Fruit fly (Drosophila melanogaster) whole organism, embryonic: ENCODE results near the gene sphinx1.

Experiments
- Bteb2 ChIP-seq: fragments of 200-800 bp; sonication (Bioruptor generic); optimal IDR thresholded peaks from 2 replicates; lab custom pipeline; 2016; ENCODE audit warnings: missing biosample characterization, missing genetic modification characterization
- CG11093 ChIP-seq: fragments of 200-800 bp; sonication (Bioruptor generic); IDR thresholded peaks from 3 replicates; pipeline ENCODE4 v1.3.6; 2022; ENCODE audit warnings: missing biosample characterization, missing genetic modification characterization
- CG11696 ChIP-seq: fragments of 200-800 bp; sonication (Bioruptor generic); IDR thresholded peaks from 2 replicates; pipeline ENCODE4 v1.3.6; 2022; ENCODE audit warnings: missing biosample characterization, missing genetic modification characterization
- CG12942 ChIP-seq: fragments of 200-800 bp; sonication (Bioruptor generic); optimal IDR thresholded peaks from 3 replicates; lab custom pipeline; 2016; ENCODE audit warnings: missing biosample characterization, missing genetic modification characterization
- CG14860 ChIP-seq: fragments of 200-800 bp; sonication (Bioruptor generic); IDR thresholded peaks from 3 replicates; pipeline ENCODE4 v1.3.6; 2022; ENCODE audit warnings: missing biosample characterization, missing genetic modification characterization; ENCODE audit not compliant: partially characterized antibody
- CG14965 ChIP-seq: fragments of 200-800 bp; sonication (Bioruptor generic); optimal IDR thresholded peaks from 2 replicates; lab custom pipeline; 2016; ENCODE audit warnings: missing biosample characterization, missing genetic modification characterization, borderline replicate concordance
- CG1647 ChIP-seq: fragments of 200-800 bp; sonication (Bioruptor generic); optimal IDR thresholded peaks from 3 replicates; lab custom pipeline; 2016; ENCODE audit warnings: missing biosample characterization, missing genetic modification characterization
- CG18599 ChIP-seq: fragments of 200-800 bp; sonication (Bioruptor generic); optimal IDR thresholded peaks from 3 replicates; lab custom pipeline; 2017; ENCODE audit warnings: missing biosample characterization, missing genetic modification characterization, mild to moderate bottlenecking, moderate library complexity, missing genetic modification reagents
- CG2116 ChIP-seq: fragments of 200-800 bp; sonication (Bioruptor generic); optimal IDR thresholded peaks from 3 replicates; lab custom pipeline; 2018; ENCODE audit warnings: missing biosample characterization, mild to moderate bottlenecking, missing genetic modification characterization
- CG2129 ChIP-seq: fragments of 200-800 bp; sonication (Bioruptor generic); IDR thresholded peaks from 2 replicates; pipeline ENCODE4 v1.3.6; 2022; ENCODE audit warnings: missing biosample characterization, missing genetic modification characterization; ENCODE audit not compliant: partially characterized antibody
- CG3065 ChIP-seq: fragments of 200-800 bp; sonication (Bioruptor generic); optimal IDR thresholded peaks from 2 replicates; lab custom pipeline; 2016; ENCODE audit warnings: missing biosample characterization, missing genetic modification characterization
- CG31365 ChIP-seq: fragments of 200-800 bp; sonication (Bioruptor generic); optimal IDR thresholded peaks from 2 replicates; lab custom pipeline; 2018; ENCODE audit warnings: missing biosample characterization, mild to moderate bottlenecking, missing genetic modification characterization
- CG34422 ChIP-seq: fragments of 200-800 bp; sonication (Bioruptor generic); IDR thresholded peaks from 3 replicates; pipeline ENCODE4 v1.3.6; 2022; ENCODE audit warnings: missing biosample characterization, missing genetic modification characterization
- CG4282 ChIP-seq: fragments of 200-800 bp; sonication (Bioruptor generic); optimal IDR thresholded peaks from 2 replicates; lab custom pipeline; 2016; ENCODE audit warnings: missing biosample characterization, missing genetic modification characterization
- CG6765 ChIP-seq: fragments of 200-800 bp; sonication (Bioruptor generic); optimal IDR thresholded peaks from 3 replicates; lab custom pipeline; 2017; ENCODE audit warnings: missing biosample characterization, mild to moderate bottlenecking, missing genetic modification characterization
- CG7556 ChIP-seq: fragments of 200-800 bp; sonication (Bioruptor generic); optimal IDR thresholded peaks from 2 replicates; lab custom pipeline; 2017; ENCODE audit warnings: missing biosample characterization, mild to moderate bottlenecking, missing genetic modification characterization
- CG8359 ChIP-seq: fragments of 200-800 bp; sonication (Bioruptor generic); optimal IDR thresholded peaks from 2 replicates; lab custom pipeline; 2017; ENCODE audit warnings: missing biosample characterization, mild to moderate bottlenecking, missing genetic modification characterization, borderline replicate concordance
- CkIIα-i1 ChIP-seq: fragments of 200-800 bp; sonication (Bioruptor generic); IDR thresholded peaks from 2 replicates; pipeline ENCODE4 v1.3.6; 2022; ENCODE audit warnings: missing biosample characterization, missing genetic modification characterization
- D19B ChIP-seq: fragments of 200-800 bp; sonication (Bioruptor generic); optimal IDR thresholded peaks from 2 replicates; lab custom pipeline; 2017; ENCODE audit warnings: missing biosample characterization, mild to moderate bottlenecking, missing genetic modification characterization
- GATAe ChIP-seq: fragments of 200-800 bp; sonication (Bioruptor generic); conservative IDR thresholded peaks from 2 replicates; pipeline ENCODE4 v1.3.6; 2022; ENCODE audit warnings: missing biosample characterization, missing genetic modification characterization
- H15 ChIP-seq: fragments of 200-800 bp; sonication (Bioruptor generic); IDR thresholded peaks from 3 replicates; pipeline ENCODE4 v1.3.6; 2022; ENCODE audit warnings: missing biosample characterization, missing genetic modification characterization
- Hand ChIP-seq: fragments of 200-800 bp; sonication (Bioruptor generic); optimal IDR thresholded peaks from 2 replicates; lab custom pipeline; 2017; ENCODE audit warnings: mild to moderate bottlenecking, missing biosample characterization, missing genetic modification reagents, missing genetic modification characterization
- Hmr ChIP-seq: fragments of 200-800 bp; sonication (Bioruptor generic); optimal IDR thresholded peaks from 3 replicates; lab custom pipeline; 2017; ENCODE audit warnings: mild to moderate bottlenecking, missing biosample characterization, missing genetic modification reagents, missing genetic modification characterization
- Mes4 ChIP-seq: fragments of 200-800 bp; sonication (Bioruptor generic); optimal IDR thresholded peaks from 2 replicates; lab custom pipeline; 2016; ENCODE audit warnings: missing biosample characterization, missing genetic modification characterization
- Myb ChIP-seq: fragments of 200-800 bp; sonication (Bioruptor generic); optimal IDR thresholded peaks from 2 replicates; lab custom pipeline; 2016; ENCODE audit warnings: missing biosample characterization, missing genetic modification characterization
- Oaz ChIP-seq: fragments of 200-800 bp; sonication (Bioruptor generic); IDR thresholded peaks from 2 replicates; pipeline ENCODE4 v1.3.6; 2022; ENCODE audit warnings: missing biosample characterization, missing genetic modification characterization
- Oli ChIP-seq: fragments of 200-800 bp; sonication (Bioruptor generic); optimal IDR thresholded peaks from 2 replicates; lab custom pipeline; 2018; ENCODE audit warnings: missing biosample characterization, mild to moderate bottlenecking, missing genetic modification characterization, moderate library complexity
- Sry-β ChIP-seq: fragments of 200-800 bp; sonication (Bioruptor generic); optimal IDR thresholded peaks from 2 replicates; lab custom pipeline; 2018; ENCODE audit warnings: missing biosample characterization, mild to moderate bottlenecking, missing genetic modification characterization, moderate library complexity
- ap ChIP-seq: fragments of 200-800 bp; sonication (Bioruptor generic); IDR thresholded peaks from 2 replicates; pipeline ENCODE4 v1.3.6; 2022; ENCODE audit warnings: missing biosample characterization, missing genetic modification characterization
- ase ChIP-seq: fragments of 200-800 bp; sonication (Bioruptor generic); IDR thresholded peaks from 3 replicates; pipeline ENCODE4 v1.3.6; 2022; ENCODE audit warnings: missing biosample characterization, missing genetic modification characterization
- br ChIP-seq: fragments of >200 bp; optimal IDR thresholded peaks from 2 replicates; lab custom pipeline; 2017
- ci ChIP-seq: fragments of 200-800 bp; sonication (Bioruptor generic); IDR thresholded peaks from 3 replicates; pipeline ENCODE4 v1.3.6; 2022; ENCODE audit warnings: missing biosample characterization, missing genetic modification characterization
- croc ChIP-seq: fragments of 200-800 bp; sonication (Bioruptor generic); conservative IDR thresholded peaks from 3 replicates; pipeline ENCODE4 v1.3.6; 2022; ENCODE audit warnings: missing biosample characterization, missing genetic modification characterization
- dysf ChIP-seq: fragments of 200-800 bp; sonication (Bioruptor generic); IDR thresholded peaks from 3 replicates; pipeline ENCODE4 v1.3.6; 2022; ENCODE audit warnings: missing biosample characterization, missing genetic modification characterization
- emc ChIP-seq: fragments of 200-800 bp; sonication (Bioruptor generic); optimal IDR thresholded peaks from 2 replicates; lab custom pipeline; 2016; ENCODE audit warnings: missing biosample characterization, missing genetic modification characterization
- esg ChIP-seq: fragments of 200-800 bp; sonication (Bioruptor generic); conservative IDR thresholded peaks from 2 replicates; pipeline ENCODE4 v1.3.6; 2022; ENCODE audit warnings: missing biosample characterization, missing genetic modification characterization
- exex ChIP-seq: fragments of 200-800 bp; sonication (Bioruptor generic); optimal IDR thresholded peaks from 4 replicates; lab custom pipeline; 2018; ENCODE audit warnings: missing biosample characterization, mild to moderate bottlenecking, missing genetic modification characterization, moderate library complexity
- eyg ChIP-seq: fragments of 200-800 bp; sonication (Bioruptor generic); optimal IDR thresholded peaks from 3 replicates; lab custom pipeline; 2016; ENCODE audit warnings: missing biosample characterization, missing genetic modification characterization
- grau ChIP-seq: fragments of 200-800 bp; optimal IDR thresholded peaks from 3 replicates; lab custom pipeline; 2019; ENCODE audit warnings: missing biosample characterization, mild to moderate bottlenecking, missing genetic modification characterization, moderate library complexity
- grn ChIP-seq: fragments of 200-800 bp; sonication (Bioruptor generic); optimal IDR thresholded peaks from 3 replicates; lab custom pipeline; 2017; ENCODE audit warnings: missing biosample characterization, missing genetic modification characterization
- hb ChIP-seq: fragments of 200-800 bp; sonication (Bioruptor generic); IDR thresholded peaks from 3 replicates; pipeline ENCODE4 v1.3.6; 2022; ENCODE audit warnings: missing biosample characterization, missing genetic modification characterization; ENCODE audit not compliant: partially characterized antibody
- kah ChIP-seq: fragments of 200-800 bp; sonication (Bioruptor generic); optimal IDR thresholded peaks from 2 replicates; lab custom pipeline; 2018; ENCODE audit warnings: missing biosample characterization, mild to moderate bottlenecking, missing genetic modification characterization
- kay ChIP-seq: fragments of 200-800 bp; sonication (Bioruptor generic); optimal IDR thresholded peaks from 2 replicates; lab custom pipeline; 2016; ENCODE audit warnings: missing biosample characterization, missing genetic modification characterization
- pita ChIP-seq: fragments of 200-800 bp; sonication (Bioruptor generic); optimal IDR thresholded peaks from 2 replicates; lab custom pipeline; 2017; ENCODE audit warnings: missing biosample characterization, mild to moderate bottlenecking, missing genetic modification characterization
- sens ChIP-seq: fragments of 200-800 bp; sonication (Bioruptor generic); peaks from one replicate; lab custom pipeline; 2016; ENCODE audit warnings: missing biosample characterization, missing genetic modification characterization
- stc ChIP-seq: fragments of 200-800 bp; sonication (Bioruptor generic); IDR thresholded peaks from 2 replicates; pipeline ENCODE4 v1.3.6; 2022; ENCODE audit warnings: missing biosample characterization, missing genetic modification characterization
- tap ChIP-seq: fragments of 200-800 bp; optimal IDR thresholded peaks from 3 replicates; lab custom pipeline; 2019; ENCODE audit warnings: missing biosample characterization, mild to moderate bottlenecking, missing genetic modification characterization, moderate library complexity
- twi ChIP-seq: fragments of 200-800 bp; optimal IDR thresholded peaks from 2 replicates; lab custom pipeline; 2019; ENCODE audit warnings: missing biosample characterization, mild to moderate bottlenecking, missing genetic modification characterization, moderate library complexity
- vnd ChIP-seq: fragments of 200-800 bp; sonication (Bioruptor generic); IDR thresholded peaks from 3 replicates; pipeline ENCODE4 v1.3.6; 2022; ENCODE audit warnings: missing biosample characterization, missing genetic modification characterization; ENCODE audit not compliant: partially characterized antibody
- vvl ChIP-seq: fragments of 200-800 bp; sonication (Bioruptor generic); IDR thresholded peaks from 2 replicates; pipeline ENCODE4 v1.3.6; 2022; ENCODE audit warnings: missing biosample characterization, missing genetic modification characterization
- z ChIP-seq: fragments of 200-800 bp; sonication (Bioruptor generic); IDR thresholded peaks from 3 replicates; pipeline ENCODE4 v1.3.6; 2022; ENCODE audit warnings: missing biosample characterization, missing genetic modification characterization

Gene sphinx1

dm6 chr3L:7404081-7404480 is 35.1 kb downstream of the sphinx1 start, which contains the start of gene CG8560:
CG8560 (minus strand) TSS chr3L:7404181.
- TF ChIP-seq CG14860 (GFP tag; lab: Robert Waterston, UW) (peak; percentile 19; the same call in 1 of the 3 replicates), CG31365 (tag; lab: Kevin White, UChicago) (no peak), ase (GFP tag; lab: Robert Waterston, UW) (no peak), kah (GFP tag; lab: Kevin White, UChicago) (no peak)

- no peak for TF ChIP-seq kay (GFP tag; lab: Kevin White, UChicago)
- TF ChIP-seq Hmr (GFP tag; lab: Kevin White, UChicago): no peak
- no peak for TF ChIP-seq Oli (tag; lab: Kevin White, UChicago)
- TF ChIP-seq exex: peak; percentile 89
- no peak for TF ChIP-seq CG11093 (GFP tag; lab: Robert Waterston, UW)
- no peak for TF ChIP-seq twi (tag; lab: Kevin White, UChicago)
- no peak for TF ChIP-seq hb
- TF ChIP-seq vvl: no peak
- no peak for TF ChIP-seq ap
- no peak for TF ChIP-seq emc
- no peak for TF ChIP-seq Mes4 (GFP tag; lab: Kevin White, UChicago)
- TF ChIP-seq esg (GFP tag; lab: Robert Waterston, UW): no peak
- peak; percentile 21 for TF ChIP-seq sens
- TF ChIP-seq CG7556 (GFP tag; lab: Kevin White, UChicago): no peak
- TF ChIP-seq vnd (GFP tag; lab: Robert Waterston, UW): peak; percentile 52; the same call in 2 of the 3 replicates
- no peak for TF ChIP-seq CG2116
- TF ChIP-seq z (GFP tag; lab: Robert Waterston, UW): no peak
- no peak for TF ChIP-seq Hand (GFP tag; lab: Kevin White, UChicago)
- TF ChIP-seq CG2129: no peak
- no peak for TF ChIP-seq CG8359 (GFP tag; lab: Kevin White, UChicago)
- TF ChIP-seq CG34422 (GFP tag; lab: Robert Waterston, UW): no peak
- TF ChIP-seq Myb: no peak
- no peak for TF ChIP-seq CG12942 (GFP tag; lab: Kevin White, UChicago)
- TF ChIP-seq H15 (GFP tag; lab: Robert Waterston, UW): no peak
- no peak for TF ChIP-seq CG6765
- no peak for TF ChIP-seq CG3065 (GFP tag; lab: Kevin White, UChicago)
- no peak for TF ChIP-seq CG1647
- TF ChIP-seq CkIIα-i1 (GFP tag; lab: Robert Waterston, UW): no peak
- peak; percentile 13 for TF ChIP-seq CG18599 (GFP tag; lab: Kevin White, UChicago)
- no peak for TF ChIP-seq Sry-β (GFP tag; lab: Kevin White, UChicago)
- TF ChIP-seq Bteb2 (GFP tag; lab: Kevin White, UChicago): no peak
- TF ChIP-seq croc: no peak
- no peak for TF ChIP-seq br
- TF ChIP-seq CG4282: no peak
- TF ChIP-seq pita (GFP tag; lab: Kevin White, UChicago): no peak
- TF ChIP-seq stc (GFP tag; lab: Robert Waterston, UW): no peak
- no peak for TF ChIP-seq D19B (GFP tag; lab: Kevin White, UChicago)
- TF ChIP-seq dysf (GFP tag; lab: Robert Waterston, UW): no peak
- peak; percentile 26; the same call in 1 of the 2 replicates for TF ChIP-seq GATAe (GFP tag; lab: Robert Waterston, UW)
- no peak for TF ChIP-seq Oaz
- TF ChIP-seq CG11696: no peak
- no peak for TF ChIP-seq ci (GFP tag; lab: Robert Waterston, UW)
- no peak for TF ChIP-seq grau
- no peak for TF ChIP-seq tap (tag; lab: Kevin White, UChicago)
- TF ChIP-seq CG14965 (GFP tag; lab: Kevin White, UChicago): no peak
- TF ChIP-seq eyg (GFP tag; lab: Kevin White, UChicago): no peak
- TF ChIP-seq grn (GFP tag; lab: Kevin White, UChicago): peak; percentile 27
Observed at dm6 chr3L:7401972-7402371, 37.2 kb downstream of the sphinx1 start.
